Worm (Caenorhabditis elegans) whole organism, mixed stage, embryonic: Measurements from ENCODE around the gene K01G12.3.

ENCODE experiments used
- M03D4.4 ChIP-seq: sonication (generic microtip); optimal IDR thresholded peaks from 2 replicates; lab custom pipeline; 2017; ENCODE audit warnings: mild to moderate bottlenecking, missing genetic modification characterization, missing compliant biosample characterization
- bed-3 ChIP-seq: fragments of 200-800 bp; sonication (Bioruptor generic); optimal IDR thresholded peaks from 3 replicates; lab custom pipeline; 2018; ENCODE audit warnings: mild to moderate bottlenecking, missing genetic modification characterization, moderate library complexity, missing compliant biosample characterization
- blmp-1 ChIP-seq: fragments of 150-350 bp; optimal IDR thresholded peaks from 2 replicates; lab custom pipeline; 2014; ENCODE audit warnings: missing biosample characterization, missing genetic modification characterization
- ceh-39 ChIP-seq: fragments of 150-350 bp; optimal IDR thresholded peaks from 2 replicates; lab custom pipeline; 2014; ENCODE audit warnings: missing biosample characterization, missing genetic modification characterization
- ceh-43 ChIP-seq: fragments of 200-800 bp; sonication (Bioruptor generic); optimal IDR thresholded peaks from 2 replicates; lab custom pipeline; 2018; ENCODE audit warnings: mild to moderate bottlenecking, missing genetic modification characterization, moderate library complexity, missing compliant biosample characterization
- ceh-83 ChIP-seq: fragments of 200-800 bp; sonication (Bioruptor generic); optimal IDR thresholded peaks from 2 replicates; lab custom pipeline; 2018; ENCODE audit warnings: mild to moderate bottlenecking, missing genetic modification characterization, missing compliant biosample characterization
- ces-1 ChIP-seq: fragments of 150-350 bp; optimal IDR thresholded peaks from 2 replicates; lab custom pipeline; 2014; ENCODE audit warnings: missing biosample characterization, missing genetic modification reagents, missing genetic modification characterization
- drap-1 ChIP-seq: fragments of 200-800 bp; sonication (Bioruptor generic); optimal IDR thresholded peaks from 3 replicates; lab custom pipeline; 2018; ENCODE audit warnings: mild to moderate bottlenecking, missing genetic modification characterization, missing compliant biosample characterization
- elt-1 ChIP-seq: sonication (generic microtip); optimal IDR thresholded peaks from 2 replicates; lab custom pipeline; 2017; ENCODE audit warnings: missing genetic modification characterization, mild to moderate bottlenecking, missing compliant biosample characterization, antibody characterized with exemption, moderate library complexity, borderline replicate concordance; ENCODE audit not compliant: insufficient read depth
- elt-3 ChIP-seq: fragments of 150-350 bp; optimal IDR thresholded peaks from 2 replicates; lab custom pipeline; 2014; ENCODE audit warnings: missing biosample characterization, missing genetic modification characterization
- flh-1 ChIP-seq: fragments of 200-800 bp; sonication (Bioruptor generic); optimal IDR thresholded peaks from 2 replicates; lab custom pipeline; 2018; ENCODE audit warnings: mild to moderate bottlenecking, missing genetic modification characterization, moderate library complexity, missing compliant biosample characterization
- ham-2 ChIP-seq: fragments of 200-800 bp; sonication (Bioruptor generic); optimal IDR thresholded peaks from 2 replicates; lab custom pipeline; 2018; ENCODE audit warnings: mild to moderate bottlenecking, missing genetic modification characterization, missing compliant biosample characterization
- hlh-1 ChIP-seq: fragments of 150-350 bp; optimal IDR thresholded peaks from 2 replicates; lab custom pipeline; 2014; ENCODE audit warnings: missing biosample characterization, missing genetic modification reagents, missing genetic modification characterization
- lin-13 ChIP-seq: fragments of 150-350 bp; optimal IDR thresholded peaks from 2 replicates; lab custom pipeline; 2014; ENCODE audit warnings: missing biosample characterization, missing genetic modification characterization
- lin-32 ChIP-seq: fragments of 200-800 bp; sonication (Bioruptor generic); optimal IDR thresholded peaks from 2 replicates; lab custom pipeline; 2018; ENCODE audit warnings: mild to moderate bottlenecking, missing genetic modification characterization, missing compliant biosample characterization
- lsy-2 ChIP-seq: fragments of 150-350 bp; optimal IDR thresholded peaks from 2 replicates; lab custom pipeline; 2014; ENCODE audit warnings: missing biosample characterization, missing genetic modification characterization
- mab-5 ChIP-seq: fragments of 150-350 bp; optimal IDR thresholded peaks from 2 replicates; lab custom pipeline; 2014; ENCODE audit warnings: missing biosample characterization, missing genetic modification characterization
- mep-1 ChIP-seq: fragments of 150-350 bp; optimal IDR thresholded peaks from 2 replicates; lab custom pipeline; 2017; ENCODE audit warnings: missing biosample characterization, missing genetic modification reagents, missing genetic modification characterization, inconsistent platforms
- mls-2 ChIP-seq: sonication (generic microtip); optimal IDR thresholded peaks from 2 replicates; lab custom pipeline; 2016; ENCODE audit warnings: mild to moderate bottlenecking, missing genetic modification characterization, moderate library complexity, missing compliant biosample characterization
- nhr-12 ChIP-seq: fragments of 150-350 bp; optimal IDR thresholded peaks from 2 replicates; lab custom pipeline; 2014; ENCODE audit warnings: missing biosample characterization, missing genetic modification characterization
- nhr-2 ChIP-seq: fragments of 150-350 bp; optimal IDR thresholded peaks from 2 replicates; lab custom pipeline; 2014; ENCODE audit warnings: missing biosample characterization, missing genetic modification characterization
- nhr-237 ChIP-seq: fragments of 150-350 bp; optimal IDR thresholded peaks from 2 replicates; lab custom pipeline; 2014; ENCODE audit warnings: missing biosample characterization, missing genetic modification characterization
- nhr-28 ChIP-seq: fragments of 150-350 bp; optimal IDR thresholded peaks from 2 replicates; lab custom pipeline; 2014; ENCODE audit warnings: missing biosample characterization, missing genetic modification characterization
- nhr-76 ChIP-seq: sonication (generic microtip); optimal IDR thresholded peaks from 2 replicates; lab custom pipeline; 2017; ENCODE audit warnings: missing biosample characterization, missing genetic modification characterization
- pha-4 ChIP-seq: fragments of 150-350 bp; optimal IDR thresholded peaks from 2 replicates; lab custom pipeline; 2018; ENCODE audit warnings: missing biosample characterization, missing genetic modification reagents, missing genetic modification characterization
- sem-2 ChIP-seq: fragments of 200-800 bp; sonication (Bioruptor generic); optimal IDR thresholded peaks from 2 replicates; lab custom pipeline; 2018; ENCODE audit warnings: mild to moderate bottlenecking, missing genetic modification characterization, missing compliant biosample characterization
- snpc-4 ChIP-seq: fragments of 150-350 bp; optimal IDR thresholded peaks from 2 replicates; lab custom pipeline; 2014; ENCODE audit warnings: missing biosample characterization, missing genetic modification characterization
- sptf-1 ChIP-seq: sonication (generic microtip); optimal IDR thresholded peaks from 2 replicates; lab custom pipeline; 2017; ENCODE audit warnings: mild to moderate bottlenecking, missing genetic modification characterization, moderate library complexity, missing compliant biosample characterization
- tbx-8 ChIP-seq: fragments of 200-800 bp; sonication (Bioruptor generic); optimal IDR thresholded peaks from 2 replicates; lab custom pipeline; 2018; ENCODE audit warnings: mild to moderate bottlenecking, missing genetic modification characterization, moderate library complexity, missing compliant biosample characterization
- unc-120 ChIP-seq: sonication (generic microtip); optimal IDR thresholded peaks from 2 replicates; lab custom pipeline; 2017; ENCODE audit warnings: missing genetic modification characterization, missing compliant biosample characterization; ENCODE audit not compliant: poor library complexity, severe bottlenecking
- unc-39 ChIP-seq: fragments of 150-350 bp; optimal IDR thresholded peaks from 2 replicates; lab custom pipeline; 2014; ENCODE audit warnings: missing biosample characterization, missing genetic modification characterization
- unc-62 ChIP-seq: fragments of 150-350 bp; optimal IDR thresholded peaks from 2 replicates; lab custom pipeline; 2014; ENCODE audit warnings: missing biosample characterization, missing genetic modification reagents, missing genetic modification characterization

K01G12.3 gene

ce11 chrIV:14193196-14193595, at the start of gene K01G12.3:
Gene K01G12.3 (plus strand): TSS chrIV:14193496.
- no peak for TF ChIP-seq hlh-1 (tag; lab: Kevin White, UChicago)
- no peak for TF ChIP-seq ham-2
- no peak for TF ChIP-seq bed-3 (GFP tag; lab: Kevin White, UChicago)
- TF ChIP-seq mls-2 (tag; lab: Kevin White, UChicago): no peak
- TF ChIP-seq nhr-2 (tag; lab: Kevin White, UChicago): no peak
- TF ChIP-seq ces-1 (GFP tag; lab: Kevin White, UChicago): no peak
- no peak for TF ChIP-seq M03D4.4 (tag; lab: Kevin White, UChicago)
- no peak for TF ChIP-seq unc-62 (GFP tag; lab: Kevin White, UChicago)
- TF ChIP-seq pha-4 (tag; lab: Kevin White, UChicago): no peak
- no peak for TF ChIP-seq nhr-237
- TF ChIP-seq nhr-28 (tag; lab: Kevin White, UChicago): no peak
- no peak for TF ChIP-seq elt-1 (tag; lab: Kevin White, UChicago)
- TF ChIP-seq mep-1: no peak
- TF ChIP-seq mab-5 (tag; lab: Kevin White, UChicago): no peak
- TF ChIP-seq flh-1 (GFP tag; lab: Kevin White, UChicago): no peak
- no peak for TF ChIP-seq unc-120 (tag; lab: Kevin White, UChicago)
- TF ChIP-seq ceh-83 (GFP tag; lab: Kevin White, UChicago): no peak
- no peak for TF ChIP-seq tbx-8 (GFP tag; lab: Kevin White, UChicago)
- TF ChIP-seq nhr-12 (tag; lab: Kevin White, UChicago): no peak

- TF ChIP-seq mls-2 (tag; lab: Kevin White, UChicago) (no peak), nhr-28 (tag; lab: Kevin White, UChicago) (no peak), lsy-2 (tag; lab: Kevin White, UChicago) (no peak), lin-13 (tag; lab: Kevin White, UChicago) (no peak), elt-3 (tag; lab: Kevin White, UChicago) (no peak), ces-1 (GFP tag; lab: Kevin White, UChicago) (no peak), sem-2 (GFP tag; lab: Kevin White, UChicago) (no peak), nhr-2 (tag; lab: Kevin White, UChicago) (no peak), ceh-83 (GFP tag; lab: Kevin White, UChicago) (no peak)
Observed at ce11 chrIV:14145594-14145993, 47.7 kb upstream of the K01G12.3 start, which contains the start of gene oac-37. Gene oac-37 (plus strand): TSS chrIV:14145894.

ce11 chrIV:14153261-14153660, 40.0 kb upstream of the K01G12.3 start, which contains the start of gene oac-38:
Gene oac-38 (minus strand): TSS chrIV:14153361.
- no peak for TF ChIP-seq lin-13 (tag; lab: Kevin White, UChicago)
- TF ChIP-seq mep-1: no peak
- TF ChIP-seq M03D4.4 (tag; lab: Kevin White, UChicago): no peak
- TF ChIP-seq lin-32 (GFP tag; lab: Kevin White, UChicago): no peak
- TF ChIP-seq pha-4 (tag; lab: Kevin White, UChicago): no peak
- no peak for TF ChIP-seq ceh-39
- no peak for TF ChIP-seq tbx-8 (GFP tag; lab: Kevin White, UChicago)
- no peak for TF ChIP-seq unc-120 (tag; lab: Kevin White, UChicago)
- TF ChIP-seq drap-1 (GFP tag; lab: Kevin White, UChicago): no peak
- no peak for TF ChIP-seq lsy-2 (tag; lab: Kevin White, UChicago)
- TF ChIP-seq nhr-12 (tag; lab: Kevin White, UChicago): no peak
- TF ChIP-seq snpc-4 (tag; lab: Kevin White, UChicago): no peak
- TF ChIP-seq nhr-2 (tag; lab: Kevin White, UChicago): no peak

ce11 chrIV:14158086-14158485, 35.2 kb upstream of the K01G12.3 start, which contains the start of gene R05A10.8:
Gene R05A10.8 (minus strand): TSS chrIV:14158186.
- TF ChIP-seq unc-39 (tag; lab: Kevin White, UChicago): no peak
- no peak for TF ChIP-seq tbx-8 (GFP tag; lab: Kevin White, UChicago)
- no peak for TF ChIP-seq mls-2 (tag; lab: Kevin White, UChicago)
- no peak for TF ChIP-seq ceh-39
- no peak for TF ChIP-seq ces-1 (GFP tag; lab: Kevin White, UChicago)
- TF ChIP-seq blmp-1 (tag; lab: Kevin White, UChicago): no peak
- no peak for TF ChIP-seq ceh-43 (GFP tag; lab: Kevin White, UChicago)
- TF ChIP-seq nhr-2 (tag; lab: Kevin White, UChicago): no peak
- TF ChIP-seq nhr-12 (tag; lab: Kevin White, UChicago): no peak
- no peak for TF ChIP-seq nhr-76 (tag; lab: Kevin White, UChicago)
- no peak for TF ChIP-seq sptf-1
- no peak for TF ChIP-seq M03D4.4 (tag; lab: Kevin White, UChicago)
